Worm (Caenorhabditis elegans): ENCODE data around the gene srlf-13.

Gene srlf-13

ce11 chrIV:10869642-10870041, 26.8 kb downstream of the srlf-13 start:
- TF ChIP-seq ztf-11 (tag; optimal IDR thresholded peaks at IDR 0.05) (no peak), nhr-237 (tag; optimal IDR thresholded peaks at IDR 0.05) (no peak), elt-1 (tag; optimal IDR thresholded peaks at IDR 0.05) (no peak), sem-4 (tag; optimal IDR thresholded peaks at IDR 0.05) (no peak), ama-1 (optimal IDR thresholded peaks at IDR 0.05) (no peak), dmd-4 (tag; optimal IDR thresholded peaks at IDR 0.05) (no peak), gmeb-1 (tag; optimal IDR thresholded peaks at IDR 0.05) (no peak), nhr-25 (tag; optimal IDR thresholded peaks at IDR 0.05) (no peak), lsy-2 (tag; optimal IDR thresholded peaks at IDR 0.05) (no peak), ztf-4 (tag; optimal IDR thresholded peaks at IDR 0.05) (no peak)

ce11 chrIV:10868629-10869251, 27.7 kb downstream of the srlf-13 start, which contains the start of gene F13E9.11:
Gene F13E9.11, minus strand, starts transcription at chrIV:10869135.
- TF ChIP-seq unc-62 (GFP tag; optimal IDR thresholded peaks at IDR 0.05) (no peak), nhr-25 (tag; optimal IDR thresholded peaks at IDR 0.05) (no peak), ztf-11 (tag; optimal IDR thresholded peaks at IDR 0.05) (no peak), unc-55 (GFP tag; optimal IDR thresholded peaks at IDR 0.05) (peak; percentile 12), zag-1 (tag; optimal IDR thresholded peaks at IDR 0.05) (peak; percentile 61), nhr-129 (tag; optimal IDR thresholded peaks at IDR 0.05) (no peak), lsy-2 (tag; optimal IDR thresholded peaks at IDR 0.05) (peak in 1 of 2 experiments; percentile 19), C34F6.9 (tag; optimal IDR thresholded peaks at IDR 0.05) (peak; percentile 5)

- TF ChIP-seq peb-1 (tag; optimal IDR thresholded peaks at IDR 0.05) (no peak), mbf-1 (tag; optimal IDR thresholded peaks at IDR 0.05) (no peak)
These were observed 28.9 kb downstream of the srlf-13 start for ce11 chrIV:10867370-10868146.

ce11 chrIV:10864031-10864430, 32.4 kb downstream of the srlf-13 start, which contains the start of gene nish-1:
Gene nish-1, plus strand, starts transcription at chrIV:10864331.
- no peak for TF ChIP-seq unc-39 (tag; optimal IDR thresholded peaks at IDR 0.05)

ce11 chrIV:10861102-10861501, 35.3 kb downstream of the srlf-13 start, which contains the start of gene rbm-22:
Gene rbm-22, plus strand, starts transcription at chrIV:10861402.
- TF ChIP-seq ceh-16 (tag; optimal IDR thresholded peaks at IDR 0.05) (no peak), elt-1 (tag; optimal IDR thresholded peaks at IDR 0.05) (no peak), nhr-6 (tag; optimal IDR thresholded peaks at IDR 0.05) (no peak), nhr-237 (tag; optimal IDR thresholded peaks at IDR 0.05) (no peak), nhr-21 (tag; optimal IDR thresholded peaks at IDR 0.05) (no peak), sem-4 (tag; optimal IDR thresholded peaks at IDR 0.05) (no peak), crh-2 (tag; optimal IDR thresholded peaks at IDR 0.05) (no peak), F13H6.1 (tag; optimal IDR thresholded peaks at IDR 0.05) (no peak), ztf-4 (tag; optimal IDR thresholded peaks at IDR 0.05) (no peak), sma-9 (GFP tag; optimal IDR thresholded peaks at IDR 0.05) (no peak), sma-9 (tag; optimal IDR thresholded peaks at IDR 0.05) (no peak), ztf-11 (tag; optimal IDR thresholded peaks at IDR 0.05) (no peak)

- TF ChIP-seq nhr-10 (tag; optimal IDR thresholded peaks at IDR 0.05) (no peak), nhr-129 (tag; optimal IDR thresholded peaks at IDR 0.05) (peak; percentile 63), ztf-1 (GFP tag; conservative IDR thresholded peaks at IDR 0.05) (no peak), nhr-77 (tag; optimal IDR thresholded peaks at IDR 0.05) (no peak), fos-1 (tag; optimal IDR thresholded peaks at IDR 0.05) (peak; percentile 88), crh-2 (tag; optimal IDR thresholded peaks at IDR 0.05) (peak; percentile 64), unc-55 (GFP tag; optimal IDR thresholded peaks at IDR 0.05) (peak; percentile 47), lsy-2 (tag; optimal IDR thresholded peaks at IDR 0.05) (peak in 1 of 2 experiments; percentile 32), C34F6.9 (tag; optimal IDR thresholded peaks at IDR 0.05) (peak; percentile 31)
These were observed 38.0 kb downstream of the srlf-13 start, which contains the start of the genes T11G6.2 and hars-1 for ce11 chrIV:10858300-10859016. Gene T11G6.2, minus strand, starts transcription at chrIV:10858496. Gene hars-1, plus strand, starts transcription at chrIV:10858957.
